Fruit fly (Drosophila melanogaster): ENCODE measurements around the gene CG32219.

Gene CG32219

dm6 chr3L:19914833-19915232 lies 36.1 kb downstream of the CG32219 start, which contains the start of gene Rpn1 (continued):
- TF ChIP-seq Dref (GFP tag; IDR thresholded peaks at IDR 0.05) (peak; percentile 84), CG42726 (GFP tag; IDR thresholded peaks at IDR 0.05; ENCODE audit: partially characterized antibody) (peak; percentile 49; the same call in 1 of the 2 replicates), amos (GFP tag; IDR thresholded peaks at IDR 0.05; ENCODE audit: partially characterized antibody) (peak; percentile 57; the same call in 1 of the 2 replicates), CG17186 (GFP tag; optimal IDR thresholded peaks at IDR 0.05) (peak; percentile 21), CG13624 (GFP tag; optimal IDR thresholded peaks at IDR 0.05) (peak; percentile 21), Ets65A (GFP tag) (peak; percentile 86), CG30020 (tag; optimal IDR thresholded peaks at IDR 0.05) (peak; percentile 36), her (GFP tag; optimal IDR thresholded peaks at IDR 0.05) (no peak), ftz-f1 (GFP tag; optimal IDR thresholded peaks at IDR 0.05) (peak; percentile 57), pita (GFP tag; optimal IDR thresholded peaks at IDR 0.05) (no peak), Rfx (GFP tag; IDR thresholded peaks at IDR 0.05) (peak; percentile 60), CG12391 (tag; optimal IDR thresholded peaks at IDR 0.05) (peak; percentile 9), CG4820 (GFP tag; optimal IDR thresholded peaks at IDR 0.05) (no peak), HmgZ (tag; optimal IDR thresholded peaks at IDR 0.05) (peak; percentile 74), crp (GFP tag; optimal IDR thresholded peaks at IDR 0.05) (peak in 1 of 2 experiments; percentile 30), CG9797 (GFP tag; optimal IDR thresholded peaks at IDR 0.05) (peak; percentile 86), CHES-1-like (GFP tag; optimal IDR thresholded peaks at IDR 0.05) (peak; percentile 4), PHDP (tag; optimal IDR thresholded peaks at IDR 0.05) (no peak), Ssrp (tag; optimal IDR thresholded peaks at IDR 0.05) (no peak), CG17802 (tag; optimal IDR thresholded peaks at IDR 0.05) (no peak), HmgD (GFP tag; optimal IDR thresholded peaks at IDR 0.05) (peak; percentile 67), CG15601 (tag; optimal IDR thresholded peaks at IDR 0.05) (peak; percentile 43), lilli (GFP tag; optimal IDR thresholded peaks at IDR 0.05) (peak; percentile 45), Atf6 (GFP tag; IDR thresholded peaks at IDR 0.05) (no peak), stwl (tag; optimal IDR thresholded peaks at IDR 0.05) (peak; percentile 50), Dll (GFP tag; IDR thresholded peaks at IDR 0.05; ENCODE audit: partially characterized antibody) (0 out of 4 replicates have a peak, but pooled peaks have one; percentile 51), CG14710 (tag; optimal IDR thresholded peaks at IDR 0.05) (peak; percentile 37), Sry-β (GFP tag; optimal IDR thresholded peaks at IDR 0.05) (peak; percentile 21), pros (GFP tag; optimal IDR thresholded peaks at IDR 0.05) (no peak), mam (GFP tag; optimal IDR thresholded peaks at IDR 0.05) (peak; percentile 39), MBD-R2 (GFP tag; IDR thresholded peaks at IDR 0.05) (peak; percentile 91), CG11560 (tag; IDR thresholded peaks at IDR 0.05) (no peak), CG9609 (GFP tag; optimal IDR thresholded peaks at IDR 0.05) (peak; percentile 30), dm (GFP tag; optimal IDR thresholded peaks at IDR 0.05) (peak; percentile 52), bbx (GFP tag; IDR thresholded peaks at IDR 0.05; ENCODE audit: partially characterized antibody) (peak; percentile 49; the same call in 1 of the 2 replicates), lov (optimal IDR thresholded peaks at IDR 0.05) (no peak), lov (GFP tag; IDR thresholded peaks at IDR 0.05) (0 out of 3 replicates have a peak, but pooled peaks have one; percentile 44), CG12155 (GFP tag; optimal IDR thresholded peaks at IDR 0.05) (peak; percentile 9), nerfin-2 (GFP tag; IDR thresholded peaks at IDR 0.05; ENCODE audit: partially characterized antibody) (peak; percentile 60), Fer1 (GFP tag; optimal IDR thresholded peaks at IDR 0.05) (peak; percentile 15), CG1602 (GFP tag; optimal IDR thresholded peaks at IDR 0.05) (no peak), CG14050 (GFP tag; IDR thresholded peaks at IDR 0.05) (no peak), phol (tag; optimal IDR thresholded peaks at IDR 0.05) (peak; percentile 39), trem (tag; optimal IDR thresholded peaks at IDR 0.05) (peak; percentile 26), Bgb (GFP tag; IDR thresholded peaks at IDR 0.05; ENCODE audit: partially characterized antibody) (peak; percentile 55; the same call in 1 of the 2 replicates), CG8924 (tag; optimal IDR thresholded peaks at IDR 0.05) (no peak), gro (GFP tag; optimal IDR thresholded peaks at IDR 0.05) (peak; percentile 12), Sin3A (optimal IDR thresholded peaks at IDR 0.05) (peak; percentile 67), Poxn (GFP tag; IDR thresholded peaks at IDR 0.05) (no peak), nmo (GFP tag; optimal IDR thresholded peaks at IDR 0.05) (peak; percentile 33), YL-1 (GFP tag; optimal IDR thresholded peaks at IDR 0.05) (peak; percentile 53)

Measured in whole organism, embryonic.